Fruit fly (Drosophila melanogaster): ENCODE results near the gene CG31279.

Gene CG31279

dm6 chr3R:16432665-16433065 lies 2.2 kb downstream of the CG31279 start, which contains the start of gene Fntb (continued):
- TF ChIP-seq nerfin-1 (tag; optimal IDR thresholded peaks at IDR 0.05): peak; percentile 66
- TF ChIP-seq kah (GFP tag; optimal IDR thresholded peaks at IDR 0.05): no peak
- no peak for TF ChIP-seq Sox102F (GFP tag; optimal IDR thresholded peaks at IDR 0.05)
- TF ChIP-seq sqz (GFP tag; optimal IDR thresholded peaks at IDR 0.05): no peak
- TF ChIP-seq CG14667 (GFP tag; IDR thresholded peaks at IDR 0.05): peak; percentile 38; the same call in 1 of the 2 replicates
- TF ChIP-seq CG13424 (tag; optimal IDR thresholded peaks at IDR 0.05): peak; percentile 83
- TF ChIP-seq CG2116 (GFP tag; optimal IDR thresholded peaks at IDR 0.05): peak; percentile 49
- TF ChIP-seq tin (GFP tag; optimal IDR thresholded peaks at IDR 0.05): peak; percentile 60
- TF ChIP-seq CG3281 (GFP tag; optimal IDR thresholded peaks at IDR 0.05): peak; percentile 64
- TF ChIP-seq CG2678 (tag; optimal IDR thresholded peaks at IDR 0.05): no peak
- TF ChIP-seq ems (GFP tag; optimal IDR thresholded peaks at IDR 0.05): no peak
- peak; percentile 55 for TF ChIP-seq Fer2 (tag; optimal IDR thresholded peaks at IDR 0.05)
- TF ChIP-seq CG13624 (GFP tag; optimal IDR thresholded peaks at IDR 0.05): no peak
- TF ChIP-seq CG7928 (GFP tag; optimal IDR thresholded peaks at IDR 0.05): peak; percentile 5
- TF ChIP-seq so (GFP tag; IDR thresholded peaks at IDR 0.05): 0 out of 3 replicates have a peak, but pooled peaks have one; percentile 21
- TF ChIP-seq CG15696 (tag; optimal IDR thresholded peaks at IDR 0.05): peak; percentile 54
- TF ChIP-seq dimm (GFP tag; IDR thresholded peaks at IDR 0.05): no peak
- TF ChIP-seq GATAe (GFP tag; conservative IDR thresholded peaks at IDR 0.05): no peak
- TF ChIP-seq Hr39 (optimal IDR thresholded peaks at IDR 0.05): no peak
- TF ChIP-seq Atf6 (GFP tag; IDR thresholded peaks at IDR 0.05): peak; percentile 45; the same call in 1 of the 2 replicates
- peak; percentile 78 for TF ChIP-seq CG2120 (GFP tag; optimal IDR thresholded peaks at IDR 0.05)
- TF ChIP-seq YL-1 (GFP tag; optimal IDR thresholded peaks at IDR 0.05): no peak
- peak; percentile 46 for TF ChIP-seq scrt (GFP tag; optimal IDR thresholded peaks at IDR 0.05)
- no peak for TF ChIP-seq wor (GFP tag; IDR thresholded peaks at IDR 0.05)
- TF ChIP-seq CG31388 (GFP tag; optimal IDR thresholded peaks at IDR 0.05): peak; percentile 12
- TF ChIP-seq hkb (optimal IDR thresholded peaks at IDR 0.05): no peak
- peak; percentile 65 for TF ChIP-seq hkb (GFP tag; IDR thresholded peaks at IDR 0.05)
- no peak for TF ChIP-seq CG10462 (GFP tag; optimal IDR thresholded peaks at IDR 0.05)
- TF ChIP-seq Ets97D (GFP tag; optimal IDR thresholded peaks at IDR 0.05): peak; percentile 23
- no peak for TF ChIP-seq h (optimal IDR thresholded peaks at IDR 0.05)
- TF ChIP-seq CG3838 (GFP tag; optimal IDR thresholded peaks at IDR 0.05): peak; percentile 16
- TF ChIP-seq CG13287 (GFP tag; IDR thresholded peaks at IDR 0.05; ENCODE audit: partially characterized antibody): peak; percentile 50; the same call in 1 of the 2 replicates
- no peak for TF ChIP-seq gcm2 (GFP tag; optimal IDR thresholded peaks at IDR 0.05)
- TF ChIP-seq CG8924 (tag; optimal IDR thresholded peaks at IDR 0.05): peak; percentile 79
- TF ChIP-seq CG1647 (GFP tag; optimal IDR thresholded peaks at IDR 0.05): no peak
- TF ChIP-seq fru (optimal IDR thresholded peaks at IDR 0.05): no peak
- peak; percentile 35 for TF ChIP-seq run (tag; optimal IDR thresholded peaks at IDR 0.05)
- TF ChIP-seq HLH4C (GFP tag; IDR thresholded peaks at IDR 0.05; ENCODE audit: partially characterized antibody): no peak
- TF ChIP-seq B-H2 (GFP tag; optimal IDR thresholded peaks at IDR 0.05): peak; percentile 59
- peak; percentile 72 for TF ChIP-seq MBD-R2 (GFP tag; IDR thresholded peaks at IDR 0.05)
- peak; percentile 73 for TF ChIP-seq CG10209 (GFP tag; optimal IDR thresholded peaks at IDR 0.05)
- peak; percentile 51 for TF ChIP-seq CG7556 (GFP tag; optimal IDR thresholded peaks at IDR 0.05)
- TF ChIP-seq CG32767 (GFP tag; IDR thresholded peaks at IDR 0.05): peak; percentile 34; the same call in 1 of the 2 replicates
- TF ChIP-seq HmgZ (tag; optimal IDR thresholded peaks at IDR 0.05): peak; percentile 72
- TF ChIP-seq CG31441 (GFP tag; IDR thresholded peaks at IDR 0.05): peak; percentile 86
- peak; percentile 68 for TF ChIP-seq Oli (tag; optimal IDR thresholded peaks at IDR 0.05)
- peak; percentile 26 for TF ChIP-seq CG2202 (tag; optimal IDR thresholded peaks at IDR 0.05)
- no peak for TF ChIP-seq CG4707 (GFP tag; optimal IDR thresholded peaks at IDR 0.05)
- TF ChIP-seq Mrtf (GFP tag; IDR thresholded peaks at IDR 0.05): peak; percentile 22; the same call in 1 of the 3 replicates
- TF ChIP-seq Vsx1 (GFP tag; optimal IDR thresholded peaks at IDR 0.05): no peak
- no peak for TF ChIP-seq gt (GFP tag; IDR thresholded peaks at IDR 0.05)
- TF ChIP-seq CG1024 (GFP tag; IDR thresholded peaks at IDR 0.05): 0 out of 2 replicates have a peak, but pooled peaks have one; percentile 15

All from whole organism, embryonic.